Worm (Caenorhabditis elegans) whole organism, L4/young adult: ENCODE results near the gene C48D5.3.

Experiments
- W03F9.2 ChIP-seq: fragments of 150-350 bp; optimal IDR thresholded peaks from 2 replicates; lab custom pipeline; 2014; ENCODE audit warnings: missing biosample characterization, missing genetic modification characterization
- dao-5 ChIP-seq: sonication (generic microtip); optimal IDR thresholded peaks from 2 replicates; lab custom pipeline; 2016; ENCODE audit warnings: missing genotype, missing genetic modification characterization, moderate library complexity, missing compliant biosample characterization
- him-1 ChIP-seq: sonication (generic microtip); optimal IDR thresholded peaks from 2 replicates; lab custom pipeline; 2016; ENCODE audit warnings: missing genotype, missing genetic modification reagents, missing genetic modification characterization, missing compliant biosample characterization

Gene C48D5.3

DNA sequence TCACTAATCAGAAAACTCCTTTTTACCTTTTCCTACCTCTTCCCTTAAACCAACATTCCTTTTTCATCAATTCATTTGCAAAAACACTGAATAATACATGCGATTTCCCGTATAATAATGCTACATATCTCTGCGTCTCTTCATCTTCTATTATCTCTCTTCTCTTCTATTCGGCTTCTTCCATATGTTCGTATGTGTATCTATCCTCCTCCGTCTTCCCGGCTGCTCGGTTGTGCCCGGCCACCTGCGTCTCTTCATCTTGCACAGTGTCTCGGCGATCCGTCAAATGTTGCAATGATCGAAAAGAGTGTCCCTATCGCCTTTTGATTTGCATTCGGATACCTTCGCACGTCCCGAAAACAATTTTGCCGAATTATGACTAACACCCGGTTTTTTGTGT, 1.8 kb upstream of the C48D5.3 start:
- TF ChIP-seq W03F9.2 (tag; lab: Kevin White, UChicago): no peak
- no peak for TF ChIP-seq dao-5 (tag; lab: Kevin White, UChicago)
- TF ChIP-seq him-1 (tag; lab: Kevin White, UChicago): no peak

- no peak for TF ChIP-seq him-1 (tag; lab: Kevin White, UChicago)
- TF ChIP-seq W03F9.2 (tag; lab: Kevin White, UChicago): no peak
- TF ChIP-seq dao-5 (tag; lab: Kevin White, UChicago): no peak
Measured at ce11 chrIII:3573281-3573680, 8.3 kb downstream of the C48D5.3 start, which contains the start of gene nhr-6. Gene nhr-6 (plus strand): TSS chrIII:3573581.

ce11 chrIII:3571371-3571902, 10.1 kb downstream of the C48D5.3 start:
- TF ChIP-seq W03F9.2 (tag; lab: Kevin White, UChicago) (no peak), dao-5 (tag; lab: Kevin White, UChicago) (no peak), him-1 (tag; lab: Kevin White, UChicago) (no peak)

ce11 chrIII:3569763-3570162, 11.8 kb downstream of the C48D5.3 start:
- TF ChIP-seq him-1 (tag; lab: Kevin White, UChicago) (no peak), dao-5 (tag; lab: Kevin White, UChicago) (no peak), W03F9.2 (tag; lab: Kevin White, UChicago) (no peak)

DNA sequence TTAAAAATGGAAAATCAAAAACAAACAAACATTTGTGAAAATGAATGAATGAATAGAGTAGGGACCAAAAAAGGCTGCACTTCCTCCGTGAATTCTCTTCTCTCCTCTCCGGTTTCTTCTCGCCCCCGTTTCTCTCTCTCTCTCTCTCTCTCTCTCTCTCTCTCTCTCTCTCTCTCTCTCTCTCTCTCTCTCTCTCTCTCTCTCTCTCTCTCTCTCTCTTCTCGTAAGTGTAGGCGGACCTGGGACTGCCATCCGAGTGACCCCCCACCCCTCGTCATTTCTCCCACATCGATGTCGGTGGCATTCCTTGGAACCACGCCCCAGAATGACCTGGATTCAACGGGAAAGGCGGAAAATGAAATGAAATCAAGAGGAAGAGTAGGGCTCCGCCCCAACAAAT, 14.8 kb downstream of the C48D5.3 start:
- TF ChIP-seq W03F9.2 (tag; lab: Kevin White, UChicago): no peak
- TF ChIP-seq him-1 (tag; lab: Kevin White, UChicago): no peak
- TF ChIP-seq dao-5 (tag; lab: Kevin White, UChicago): no peak

ce11 chrIII:3564762-3565359, 16.7 kb downstream of the C48D5.3 start:
- TF ChIP-seq him-1 (tag; lab: Kevin White, UChicago) (no peak), dao-5 (tag; lab: Kevin White, UChicago) (no peak), W03F9.2 (tag; lab: Kevin White, UChicago) (no peak)

DNA sequence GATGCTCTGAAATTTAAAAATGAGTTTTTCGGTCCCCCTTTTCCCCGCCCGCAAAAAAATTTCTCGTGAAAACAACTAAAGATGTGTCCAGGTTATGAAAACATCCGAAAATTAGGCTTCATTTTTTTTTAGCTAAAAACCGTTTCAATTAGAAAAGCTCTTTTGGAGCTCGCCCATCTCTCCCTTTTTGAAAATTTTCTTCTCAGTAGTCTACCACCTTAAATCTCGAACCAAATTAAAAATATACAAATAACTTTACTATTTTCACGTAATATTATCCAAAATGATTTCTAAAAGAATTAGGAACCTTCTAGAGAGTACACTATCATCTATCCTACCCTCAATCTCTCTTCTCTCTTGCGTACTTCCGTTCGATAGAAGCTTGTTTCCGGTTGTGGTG, 19.3 kb downstream of the C48D5.3 start:
- TF ChIP-seq dao-5 (tag; lab: Kevin White, UChicago) (no peak), W03F9.2 (tag; lab: Kevin White, UChicago) (no peak), him-1 (tag; lab: Kevin White, UChicago) (no peak)

ce11 chrIII:3560235-3560634, 21.3 kb downstream of the C48D5.3 start:
- TF ChIP-seq him-1 (tag; lab: Kevin White, UChicago): no peak
- no peak for TF ChIP-seq W03F9.2 (tag; lab: Kevin White, UChicago)
- TF ChIP-seq dao-5 (tag; lab: Kevin White, UChicago): no peak

ce11 chrIII:3553349-3553748, 28.2 kb downstream of the C48D5.3 start, which contains the start of gene C54C6.4:
Gene C54C6.4 (plus strand): TSS chrIII:3553649.
- TF ChIP-seq W03F9.2 (tag; lab: Kevin White, UChicago) (no peak), dao-5 (tag; lab: Kevin White, UChicago) (no peak), him-1 (tag; lab: Kevin White, UChicago) (no peak)

ce11 chrIII:3550364-3550763, 31.2 kb downstream of the C48D5.3 start:
- no peak for TF ChIP-seq him-1 (tag; lab: Kevin White, UChicago)
- TF ChIP-seq dao-5 (tag; lab: Kevin White, UChicago): no peak
- TF ChIP-seq W03F9.2 (tag; lab: Kevin White, UChicago): no peak

DNA sequence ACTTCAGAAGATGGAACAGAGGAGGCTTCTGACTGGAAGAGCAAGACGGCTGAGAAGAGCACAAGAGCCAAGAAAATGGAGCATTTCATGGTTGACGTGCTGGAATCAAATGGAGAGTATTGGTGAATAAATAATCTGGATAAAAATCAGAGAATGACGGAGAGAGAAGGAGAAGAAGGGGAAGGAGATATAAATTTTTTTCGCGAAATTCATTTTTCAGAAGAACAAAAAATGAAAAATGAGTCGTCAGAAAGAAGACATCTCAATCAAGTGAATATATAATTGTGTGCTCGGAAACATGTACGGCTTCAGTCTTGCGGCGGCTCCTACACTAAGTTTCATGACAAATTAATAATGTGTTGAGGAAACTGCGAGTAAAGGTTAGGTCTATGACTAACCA, 31.8 kb downstream of the C48D5.3 start, which contains the start of gene C54C6.5:
TSS of gene C54C6.5 (minus strand) at position 101 of the 400 bp plus-strand sequence.
- TF ChIP-seq him-1 (tag; lab: Kevin White, UChicago) (no peak), W03F9.2 (tag; lab: Kevin White, UChicago) (no peak), dao-5 (tag; lab: Kevin White, UChicago) (no peak)

- TF ChIP-seq him-1 (tag; lab: Kevin White, UChicago) (no peak), W03F9.2 (tag; lab: Kevin White, UChicago) (no peak), dao-5 (tag; lab: Kevin White, UChicago) (no peak)
Measured at ce11 chrIII:3548017-3548416, 33.5 kb downstream of the C48D5.3 start, which contains the start of gene C54C6.11. Gene C54C6.11 (plus strand): TSS chrIII:3548317.

DNA sequence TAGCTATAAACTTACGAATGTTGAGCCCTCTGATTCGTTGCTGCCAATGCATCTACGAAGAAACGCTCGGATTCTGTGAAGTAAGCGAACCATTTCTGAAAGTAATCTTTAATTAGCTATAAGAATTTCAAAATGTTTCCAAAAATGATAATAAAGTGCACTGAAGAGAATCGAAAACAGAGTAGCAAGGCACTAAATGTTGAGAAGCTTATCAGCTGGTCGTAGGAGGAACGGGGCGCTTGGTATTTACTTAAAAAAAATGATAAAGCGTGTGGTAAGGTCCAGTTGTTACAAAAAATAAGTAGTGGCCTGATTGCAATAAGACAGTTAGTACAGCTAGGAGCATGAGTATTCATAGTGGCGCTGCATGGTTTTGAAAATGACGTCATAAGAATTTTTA, 35.2 kb downstream of the C48D5.3 start, which contains the start of gene C54C6.7:
TSS of gene C54C6.7 (minus strand) at position 101 of the 400 bp plus-strand sequence.
- TF ChIP-seq him-1 (tag; lab: Kevin White, UChicago) (no peak), W03F9.2 (tag; lab: Kevin White, UChicago) (no peak), dao-5 (tag; lab: Kevin White, UChicago) (no peak)

DNA sequence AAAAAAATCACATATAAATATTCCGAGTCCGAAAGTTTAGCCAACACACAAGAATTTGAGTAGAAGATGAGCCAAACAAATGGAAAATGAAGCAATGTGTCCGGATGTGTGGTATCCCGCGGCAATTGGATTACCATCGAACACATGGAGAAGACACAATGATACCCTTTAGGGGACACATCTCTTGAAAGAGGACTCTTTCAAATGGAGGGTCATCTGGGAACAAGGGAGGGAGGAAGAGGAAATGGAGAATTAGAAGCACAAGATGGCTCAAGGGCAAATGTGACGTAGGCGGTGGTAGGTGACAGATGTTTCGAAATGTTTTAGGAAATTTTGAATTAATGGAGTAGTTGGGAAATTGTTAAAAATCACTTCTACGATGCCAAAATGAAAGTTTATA, 38.5 kb downstream of the C48D5.3 start:
- TF ChIP-seq dao-5 (tag; lab: Kevin White, UChicago) (no peak), W03F9.2 (tag; lab: Kevin White, UChicago) (no peak), him-1 (tag; lab: Kevin White, UChicago) (no peak)
